Fruit fly (Drosophila melanogaster): ENCODE measurements around the gene trn.

The trn gene

DNA sequence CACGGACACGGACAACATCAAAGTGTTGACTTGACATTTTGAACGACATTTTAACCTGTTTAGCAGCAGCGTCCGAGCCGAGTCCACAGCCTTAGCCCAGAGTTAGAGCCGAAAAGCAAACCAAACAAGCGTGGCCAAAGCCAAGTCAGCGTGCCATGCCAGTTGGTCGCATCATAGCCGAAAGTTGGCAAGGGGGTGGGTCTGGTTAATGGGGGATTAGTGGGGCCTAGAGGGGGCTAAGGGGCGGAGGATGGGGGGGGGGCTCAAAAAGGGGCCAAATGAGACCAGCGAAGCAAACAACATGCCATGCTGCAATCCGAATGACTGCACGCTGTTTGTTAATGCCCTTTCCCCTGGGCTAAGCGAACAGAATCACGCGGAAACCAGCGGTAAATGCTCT lies 14.9 kb upstream of the trn start:
- TF ChIP-seq slbo (GFP tag; IDR thresholded peaks at IDR 0.05) (no peak), crol (GFP tag; IDR thresholded peaks at IDR 0.05) (peak; percentile 80), oc (tag; optimal IDR thresholded peaks at IDR 0.05) (peak; percentile 75), CG8359 (GFP tag; optimal IDR thresholded peaks at IDR 0.05; ENCODE audit: borderline replicate concordance) (no peak), CG11398 (GFP tag; optimal IDR thresholded peaks at IDR 0.05) (no peak), kay (GFP tag; optimal IDR thresholded peaks at IDR 0.05) (no peak), tgo (GFP tag; IDR thresholded peaks at IDR 0.05) (no peak), Ptx1 (GFP tag; IDR thresholded peaks at IDR 0.05) (no peak), CG31365 (tag; optimal IDR thresholded peaks at IDR 0.05) (no peak), CG7963 (GFP tag; IDR thresholded peaks at IDR 0.05; ENCODE audit: partially characterized antibody) (0 out of 3 replicates have a peak, but pooled peaks have one; percentile 33), Hr39 (optimal IDR thresholded peaks at IDR 0.05) (no peak), CG7745 (tag; optimal IDR thresholded peaks at IDR 0.05) (no peak), Lhr (GFP tag; optimal IDR thresholded peaks at IDR 0.05) (no peak), Rfx (GFP tag; IDR thresholded peaks at IDR 0.05) (no peak), unc-4 (GFP tag; IDR thresholded peaks at IDR 0.05; ENCODE audit: partially characterized antibody) (no peak), CG10654 (GFP tag; optimal IDR thresholded peaks at IDR 0.05) (no peak), trem (tag; optimal IDR thresholded peaks at IDR 0.05) (no peak), kni (GFP tag; optimal IDR thresholded peaks at IDR 0.05) (peak; percentile 13), gsb (GFP tag; IDR thresholded peaks at IDR 0.05) (no peak), grau (tag; optimal IDR thresholded peaks at IDR 0.05) (no peak), lov (optimal IDR thresholded peaks at IDR 0.05) (no peak), lov (GFP tag; IDR thresholded peaks at IDR 0.05) (0 out of 3 replicates have a peak, but pooled peaks have one; percentile 24), CG17359 (tag; optimal IDR thresholded peaks at IDR 0.05) (no peak)

DNA sequence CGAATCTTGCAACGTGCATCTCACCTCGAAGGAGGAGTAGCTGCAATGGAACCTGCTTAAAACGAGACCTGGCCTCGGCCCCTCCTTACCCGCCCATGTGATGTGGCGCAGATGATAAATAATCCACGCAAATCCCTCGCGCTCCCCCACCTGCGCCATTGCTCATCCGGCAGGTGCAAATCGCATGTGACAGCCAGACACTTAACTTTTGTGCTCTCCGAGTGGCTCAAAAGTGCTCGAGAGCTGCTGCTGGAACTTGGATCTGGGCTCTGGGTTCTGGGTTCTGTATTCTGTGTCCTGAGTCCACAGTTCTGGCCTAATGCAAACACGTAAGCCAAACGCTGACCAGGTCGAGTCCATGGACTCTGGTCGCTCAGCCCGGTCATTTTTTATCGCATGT lies 13.6 kb upstream of the trn start:
- no peak for TF ChIP-seq CG6765 (GFP tag; optimal IDR thresholded peaks at IDR 0.05)
- TF ChIP-seq Elba2 (GFP tag; optimal IDR thresholded peaks at IDR 0.05), result no peak
- TF ChIP-seq mirr (GFP tag; optimal IDR thresholded peaks at IDR 0.05), result no peak

DNA sequence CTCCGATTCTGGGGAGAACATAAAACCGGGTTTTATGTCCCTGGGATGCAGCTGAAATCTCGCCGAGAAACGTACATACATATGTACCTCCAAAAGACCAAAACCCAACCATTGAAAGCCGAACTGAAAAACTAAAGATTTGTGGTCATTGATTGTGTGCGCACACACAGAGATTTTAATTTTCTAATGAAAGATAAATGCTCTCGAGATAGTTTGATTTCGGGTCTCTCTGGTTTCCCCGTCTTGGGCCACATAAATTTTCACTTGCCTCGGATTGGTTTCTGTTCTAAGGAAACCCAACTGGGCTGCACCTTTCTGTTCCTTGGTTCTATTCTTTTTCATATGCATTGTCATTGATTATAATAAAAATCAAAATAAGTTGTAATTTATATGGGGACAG lies 8.2 kb upstream of the trn start:
- TF ChIP-seq stwl (tag; optimal IDR thresholded peaks at IDR 0.05), result no peak
- TF ChIP-seq seq (GFP tag; IDR thresholded peaks at IDR 0.05), result no peak
- no peak for TF ChIP-seq cas (GFP tag; IDR thresholded peaks at IDR 0.05)
- no peak for TF ChIP-seq sd (tag; optimal IDR thresholded peaks at IDR 0.05)
- TF ChIP-seq gcm (GFP tag; optimal IDR thresholded peaks at IDR 0.05), result no peak
- TF ChIP-seq CG31224 (GFP tag; IDR thresholded peaks at IDR 0.05), result no peak
- peak; percentile 83 for TF ChIP-seq grn (GFP tag; optimal IDR thresholded peaks at IDR 0.05)
- no peak for TF ChIP-seq Sry-δ (GFP tag; optimal IDR thresholded peaks at IDR 0.05)
- no peak for TF ChIP-seq CG4404 (GFP tag; IDR thresholded peaks at IDR 0.05)
- TF ChIP-seq Max (GFP tag; optimal IDR thresholded peaks at IDR 0.05), result no peak
- no peak for TF ChIP-seq CG12236 (GFP tag; optimal IDR thresholded peaks at IDR 0.05)
- no peak for TF ChIP-seq CG30403 (GFP tag; optimal IDR thresholded peaks at IDR 0.05)
- peak; percentile 24 for TF ChIP-seq CG7745 (tag; optimal IDR thresholded peaks at IDR 0.05)
- TF ChIP-seq Stat92E (GFP tag; optimal IDR thresholded peaks at IDR 0.05), result peak in 1 of 3 experiments; percentile 67
- no peak for TF ChIP-seq CG3065 (GFP tag; optimal IDR thresholded peaks at IDR 0.05)
- TF ChIP-seq Ssrp (tag; optimal IDR thresholded peaks at IDR 0.05), result no peak
- TF ChIP-seq sens (GFP tag), result peak; percentile 30
- TF ChIP-seq HHEX (GFP tag; optimal IDR thresholded peaks at IDR 0.05), result no peak
- TF ChIP-seq ac (GFP tag; optimal IDR thresholded peaks at IDR 0.05), result peak; percentile 27
- no peak for TF ChIP-seq Abd-B (GFP tag; optimal IDR thresholded peaks at IDR 0.05)
- no peak for TF ChIP-seq CG7987 (GFP tag; optimal IDR thresholded peaks at IDR 0.05)
- no peak for TF ChIP-seq CG11247 (GFP tag; IDR thresholded peaks at IDR 0.05)
- TF ChIP-seq CG17912 (GFP tag; optimal IDR thresholded peaks at IDR 0.05), result no peak
- no peak for TF ChIP-seq BtbVII (GFP tag; optimal IDR thresholded peaks at IDR 0.05)
- peak; percentile 85 for TF ChIP-seq CG2199 (GFP tag; IDR thresholded peaks at IDR 0.05)
- no peak for TF ChIP-seq CG10979 (tag; optimal IDR thresholded peaks at IDR 0.05)
